Worm (Caenorhabditis elegans): Measurements from ENCODE around the gene cyp-37A1.
A peak's percentile ranks its signal among the peaks of the same experiment; 100 is the strongest.
"Not testable (repeated sequence)": the region's sequence is repeated elsewhere in the genome, so short reads cannot be mapped to it uniquely, and the experiment has no call there.

The cyp-37A1 gene

DNA sequence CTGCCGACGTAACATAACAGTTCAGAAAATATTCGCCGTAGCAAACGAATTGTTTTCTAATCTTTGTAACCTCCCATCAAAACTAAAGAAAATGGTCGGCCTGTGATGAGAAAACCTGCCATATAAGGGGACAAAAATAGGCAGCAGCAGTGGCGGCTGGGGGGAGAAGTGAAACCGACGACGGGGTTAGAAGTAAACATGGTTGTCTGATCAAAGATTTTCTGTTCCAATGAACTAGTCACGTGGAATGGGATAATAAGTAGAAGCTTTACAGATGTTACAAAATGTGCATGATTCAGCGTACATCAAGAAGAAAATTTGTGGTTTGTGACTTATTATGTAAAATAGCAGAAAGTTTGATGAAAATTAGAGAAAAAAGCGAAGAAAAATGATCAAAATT is 28.5 kb upstream of the cyp-37A1 start:
- TF ChIP-seq dao-5 (tag; optimal IDR thresholded peaks at IDR 0.05), result no peak
- no peak for TF ChIP-seq W03F9.2 (tag; optimal IDR thresholded peaks at IDR 0.05)
- TF ChIP-seq him-1 (tag; optimal IDR thresholded peaks at IDR 0.05), result no peak

DNA sequence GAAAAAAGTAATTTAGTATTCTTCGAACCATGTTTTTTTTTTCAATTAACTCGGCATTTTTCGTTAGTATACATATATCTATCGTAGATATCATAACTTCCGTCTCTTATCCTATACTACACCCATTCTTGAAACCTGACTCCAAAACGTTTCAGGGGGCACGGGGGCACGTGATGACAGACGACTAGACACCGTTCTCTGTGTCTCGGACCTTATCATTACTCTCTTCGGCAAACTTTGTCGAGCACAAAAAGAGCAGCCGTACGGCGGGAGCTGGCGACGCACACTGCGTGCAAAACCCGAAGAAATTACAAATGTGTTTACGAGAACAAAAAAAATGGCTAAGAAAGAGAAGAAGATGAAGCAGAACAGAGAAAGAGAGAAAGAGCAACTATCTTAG is 27.4 kb upstream of the cyp-37A1 start:
- TF ChIP-seq him-1 (tag; optimal IDR thresholded peaks at IDR 0.05), result peak; percentile 83
- TF ChIP-seq W03F9.2 (tag; optimal IDR thresholded peaks at IDR 0.05), result peak; percentile 33
- TF ChIP-seq dao-5 (tag; optimal IDR thresholded peaks at IDR 0.05), result no peak

DNA sequence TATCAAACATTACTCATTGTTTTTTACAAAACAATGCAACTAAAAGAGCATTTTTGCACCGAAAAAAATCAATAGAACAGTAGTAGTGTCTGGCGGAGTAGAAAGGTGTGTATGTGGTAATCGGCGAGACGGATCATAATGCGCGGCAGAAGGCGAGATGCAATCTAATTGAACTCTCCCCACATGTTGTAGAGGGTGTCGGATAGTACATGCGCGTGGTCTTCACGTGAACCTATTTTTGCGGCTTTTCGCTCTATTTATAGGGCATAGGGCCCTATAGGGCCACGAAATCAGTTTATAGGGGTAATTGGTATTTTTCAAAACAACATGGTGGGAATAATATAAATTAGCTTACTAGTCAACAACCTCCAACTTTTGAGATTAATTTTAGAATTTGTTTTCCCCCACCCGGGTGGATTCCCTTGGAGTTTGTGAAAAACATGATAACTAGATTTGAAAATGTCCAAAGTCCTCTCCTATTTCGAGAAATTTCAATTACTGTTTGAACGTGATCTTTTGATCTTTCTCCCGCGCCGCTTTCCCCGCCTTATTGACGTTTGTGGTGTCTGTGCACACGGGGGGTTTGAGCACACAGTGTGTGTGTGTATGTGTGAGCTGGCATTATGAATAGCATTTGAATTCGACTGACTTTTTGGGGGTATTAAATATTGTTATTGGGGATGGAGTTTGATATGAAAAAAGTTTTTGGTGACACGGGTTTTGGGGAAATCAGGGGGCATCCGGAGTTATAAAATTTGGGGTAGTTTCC is 26.3 kb upstream of the cyp-37A1 start:
- TF ChIP-seq him-1 (tag; optimal IDR thresholded peaks at IDR 0.05), result no peak

DNA sequence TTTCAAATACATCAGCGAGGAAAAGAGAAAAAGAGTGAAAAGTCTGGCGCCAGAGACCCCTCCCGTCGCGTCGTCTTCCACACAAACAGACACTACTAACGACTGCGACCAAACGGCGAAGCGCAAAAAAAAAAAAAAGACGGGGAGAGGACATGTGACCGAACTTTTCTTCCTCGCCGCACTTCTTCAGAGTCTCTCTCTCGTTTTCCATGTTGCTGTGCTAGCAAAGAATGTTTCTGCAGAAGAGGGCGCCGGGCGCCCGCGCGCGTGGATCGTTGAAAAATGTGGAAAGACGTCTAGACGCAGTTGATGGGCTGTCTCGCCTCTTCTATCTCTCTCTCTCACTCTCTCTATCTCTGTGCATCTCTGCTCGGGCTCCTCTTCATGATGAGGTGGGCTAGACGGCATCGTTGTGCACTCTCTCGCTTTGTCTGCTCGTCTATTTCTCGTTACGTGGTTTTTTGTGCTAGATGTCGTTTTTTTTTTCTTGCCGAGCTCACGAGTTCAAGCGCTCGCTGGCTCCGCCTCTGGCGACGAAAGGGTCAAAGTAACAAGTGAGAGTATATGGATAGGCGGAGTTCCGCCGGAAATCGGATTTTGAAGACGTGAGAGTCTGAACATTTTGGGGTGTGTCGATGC is 23.6 kb upstream of the cyp-37A1 start:
- TF ChIP-seq W03F9.2 (tag; optimal IDR thresholded peaks at IDR 0.05), result peak; percentile 39
- peak; percentile 91 for TF ChIP-seq him-1 (tag; optimal IDR thresholded peaks at IDR 0.05)
- peak; percentile 19 for TF ChIP-seq dao-5 (tag; optimal IDR thresholded peaks at IDR 0.05)

DNA sequence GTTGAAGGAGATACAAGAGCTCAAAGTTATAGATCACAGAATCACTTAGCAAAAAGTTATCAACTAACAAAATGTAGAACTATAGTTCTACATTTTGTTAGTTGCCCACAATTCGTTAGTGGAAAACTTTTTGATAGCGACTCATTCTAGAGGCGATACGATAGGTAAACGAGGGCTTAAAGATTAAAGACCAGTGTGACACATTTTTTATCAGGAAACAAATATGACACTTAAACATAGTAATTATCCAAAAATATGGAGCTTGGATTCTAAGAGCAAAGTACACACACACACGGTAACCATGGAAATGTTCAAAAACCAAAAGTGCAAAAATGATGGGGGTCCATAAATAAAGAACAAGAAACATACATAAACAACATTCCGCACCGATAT is 23.0 kb upstream of the cyp-37A1 start:
- TF ChIP-seq dao-5 (tag; optimal IDR thresholded peaks at IDR 0.05) (no peak), W03F9.2 (tag; optimal IDR thresholded peaks at IDR 0.05) (no peak), him-1 (tag; optimal IDR thresholded peaks at IDR 0.05) (no peak)

DNA sequence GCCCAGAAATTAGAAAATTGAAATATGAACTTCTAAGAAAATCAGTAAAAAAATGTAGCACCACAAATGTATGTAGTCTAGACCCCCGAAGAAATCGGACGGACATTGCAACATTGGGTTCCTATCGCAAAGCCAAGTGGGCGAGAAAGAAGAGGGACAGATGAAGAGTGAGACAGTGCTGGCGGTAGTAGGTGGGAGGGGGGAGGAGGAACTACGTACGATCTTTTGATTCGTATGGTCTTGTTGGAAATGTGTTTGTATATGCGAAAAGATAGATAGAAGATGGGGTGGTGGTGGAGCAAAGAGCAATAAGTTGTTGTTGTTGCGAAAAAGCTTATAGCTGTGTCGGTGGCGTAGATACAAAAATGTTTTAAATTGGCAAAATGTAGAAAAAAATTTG is 21.6 kb upstream of the cyp-37A1 start:
- no peak for TF ChIP-seq W03F9.2 (tag; optimal IDR thresholded peaks at IDR 0.05)
- TF ChIP-seq dao-5 (tag; optimal IDR thresholded peaks at IDR 0.05), result no peak
- no peak for TF ChIP-seq him-1 (tag; optimal IDR thresholded peaks at IDR 0.05)

DNA sequence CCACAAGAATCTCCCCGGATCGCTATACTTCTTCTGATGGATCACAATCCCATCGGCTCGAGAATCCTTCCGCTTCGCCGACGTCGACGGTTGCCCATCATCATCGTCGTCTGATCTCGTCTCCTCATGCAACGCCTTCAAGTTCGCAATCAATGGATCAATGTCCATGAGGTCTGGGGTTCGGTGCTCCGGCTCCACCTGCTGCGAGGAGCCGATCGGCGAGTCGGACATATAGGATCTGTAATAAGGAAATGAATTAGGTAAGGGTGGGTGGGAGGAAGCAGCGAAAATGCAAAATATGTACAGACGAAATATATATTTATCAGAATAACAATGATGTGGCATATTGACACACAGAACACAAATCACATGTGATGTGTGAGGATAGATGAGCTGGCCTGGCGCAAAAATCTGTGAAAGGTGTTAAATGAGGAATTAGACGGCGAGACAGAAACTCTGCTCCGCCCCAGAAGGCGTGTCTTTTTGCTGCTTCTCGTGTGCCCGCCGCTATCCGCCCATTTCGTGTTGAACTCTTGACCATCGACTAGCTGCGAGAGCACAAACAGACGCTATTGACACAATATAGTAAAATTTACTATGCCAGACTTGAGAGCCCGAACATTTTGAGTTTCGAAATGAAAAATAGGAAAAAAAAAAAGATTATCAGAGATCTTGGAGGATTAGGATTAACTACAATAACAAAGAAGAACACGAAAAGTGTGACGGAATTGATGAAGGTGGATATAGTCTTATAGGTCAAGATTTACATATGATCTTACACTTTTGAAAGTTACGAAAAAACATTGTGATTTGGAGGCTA is 20.9 kb upstream of the cyp-37A1 start:
- TF ChIP-seq dao-5 (tag; optimal IDR thresholded peaks at IDR 0.05) (no peak), him-1 (tag; optimal IDR thresholded peaks at IDR 0.05) (no peak), W03F9.2 (tag; optimal IDR thresholded peaks at IDR 0.05) (no peak)

DNA sequence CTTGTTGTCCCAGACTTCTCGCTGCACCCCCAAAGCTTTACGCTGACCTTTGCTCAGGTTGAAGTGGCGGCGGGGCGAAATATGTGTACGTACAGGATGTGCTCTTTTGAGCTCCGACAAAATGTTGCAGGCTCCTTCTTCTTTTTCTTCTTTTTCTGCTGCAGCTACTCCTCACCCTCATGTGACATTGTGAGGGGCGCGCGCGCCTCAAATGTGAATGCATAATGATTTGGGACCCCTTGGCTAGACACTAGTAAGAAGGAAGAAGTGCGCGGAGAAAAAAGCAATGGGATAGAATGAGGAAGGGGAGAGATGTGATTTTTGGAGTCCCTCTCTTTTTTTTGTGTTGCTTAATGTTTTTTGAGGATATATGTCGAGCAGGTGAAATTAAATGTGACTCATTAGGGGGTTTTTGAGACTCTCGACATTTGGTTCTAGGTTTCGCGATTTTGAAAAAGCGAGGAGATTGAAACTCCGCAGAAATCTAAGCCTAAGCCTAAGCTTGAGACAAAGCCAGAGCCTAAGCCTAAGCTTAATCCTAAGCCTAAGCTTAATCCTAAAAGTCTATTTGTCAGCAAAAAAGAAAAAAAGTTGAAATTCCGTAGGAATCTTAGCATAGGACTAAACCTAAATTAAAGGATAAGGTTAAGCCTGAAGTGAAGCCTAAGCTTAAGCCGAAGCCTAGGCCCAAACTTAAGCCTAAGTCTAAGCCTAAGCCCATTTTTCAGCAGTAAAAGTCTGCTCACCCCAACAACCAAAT is 20.1 kb upstream of the cyp-37A1 start:
- TF ChIP-seq W03F9.2 (tag; optimal IDR thresholded peaks at IDR 0.05) (no peak), dao-5 (tag; optimal IDR thresholded peaks at IDR 0.05) (no peak), him-1 (tag; optimal IDR thresholded peaks at IDR 0.05) (peak; percentile 55)

DNA sequence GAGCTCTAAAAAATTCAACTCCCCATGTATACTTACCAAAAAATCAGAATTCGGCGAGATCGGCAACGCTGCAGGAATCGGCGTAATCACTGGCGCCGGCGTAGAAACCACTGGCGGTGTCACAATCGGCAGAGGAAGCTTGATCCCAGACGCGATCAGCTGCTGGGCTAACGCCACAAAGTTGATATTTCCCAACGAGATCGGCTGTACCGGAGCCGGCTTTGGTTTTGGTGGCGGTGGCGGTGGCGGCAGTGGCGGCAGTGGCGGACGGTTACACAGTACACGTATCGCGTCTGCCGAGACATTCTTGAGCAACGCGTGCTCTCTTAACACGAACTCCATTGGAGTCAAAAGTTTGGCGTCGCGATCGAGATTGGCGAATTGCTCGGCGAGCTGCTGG is 17.8 kb upstream of the cyp-37A1 start:
- no peak for TF ChIP-seq dao-5 (tag; optimal IDR thresholded peaks at IDR 0.05)
- TF ChIP-seq him-1 (tag; optimal IDR thresholded peaks at IDR 0.05), result no peak
- no peak for TF ChIP-seq W03F9.2 (tag; optimal IDR thresholded peaks at IDR 0.05)

DNA sequence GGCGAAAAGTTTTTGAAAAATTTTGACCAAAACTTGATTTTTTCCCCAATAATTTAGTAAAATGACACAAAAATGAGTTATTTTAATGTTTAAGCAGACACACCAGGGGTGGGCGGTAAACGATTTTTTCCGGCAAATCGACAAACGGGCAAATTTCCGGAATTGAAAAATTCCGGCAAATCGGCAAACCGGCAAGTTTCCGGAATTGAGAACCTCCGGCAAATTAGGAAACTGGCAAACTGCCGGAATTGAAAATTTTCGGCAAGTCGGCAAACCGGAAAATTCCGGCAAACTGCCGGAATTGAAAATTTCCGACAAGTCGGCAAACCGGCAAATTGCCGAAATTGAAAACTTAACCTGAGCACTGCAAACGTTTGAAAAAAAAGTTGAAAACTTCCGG is 15.9 kb upstream of the cyp-37A1 start:
- TF ChIP-seq W03F9.2 (tag; optimal IDR thresholded peaks at IDR 0.05), result no peak
- peak; percentile 75 for TF ChIP-seq him-1 (tag; optimal IDR thresholded peaks at IDR 0.05)
- TF ChIP-seq dao-5 (tag; optimal IDR thresholded peaks at IDR 0.05), result no peak

DNA sequence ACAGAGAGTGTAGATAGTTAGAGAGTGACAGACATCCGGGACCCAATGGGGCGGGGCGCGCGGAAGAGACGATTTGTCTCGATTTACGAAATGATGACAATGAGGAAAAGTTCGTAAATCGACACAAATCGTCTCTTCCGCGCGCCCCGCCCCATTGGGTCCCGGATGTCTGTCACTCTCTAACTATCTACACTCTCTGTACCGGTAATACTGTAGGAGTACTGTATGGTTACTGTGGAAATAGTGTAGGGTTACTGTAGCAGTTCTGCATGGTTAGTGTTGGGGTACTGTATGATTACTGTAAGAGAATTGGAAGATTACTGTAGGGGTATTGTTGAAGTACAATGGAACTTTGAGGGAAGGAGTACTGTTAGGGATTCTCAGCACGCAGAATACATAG is 4.5 kb upstream of the cyp-37A1 start, which contains the start of gene F01D5.10:
Gene F01D5.10 (minus strand): TSS at position 101 of the 400 bp plus-strand sequence.
- TF ChIP-seq W03F9.2, dao-5, him-1 (tag; optimal IDR thresholded peaks at IDR 0.05): not testable (repeated sequence)

DNA sequence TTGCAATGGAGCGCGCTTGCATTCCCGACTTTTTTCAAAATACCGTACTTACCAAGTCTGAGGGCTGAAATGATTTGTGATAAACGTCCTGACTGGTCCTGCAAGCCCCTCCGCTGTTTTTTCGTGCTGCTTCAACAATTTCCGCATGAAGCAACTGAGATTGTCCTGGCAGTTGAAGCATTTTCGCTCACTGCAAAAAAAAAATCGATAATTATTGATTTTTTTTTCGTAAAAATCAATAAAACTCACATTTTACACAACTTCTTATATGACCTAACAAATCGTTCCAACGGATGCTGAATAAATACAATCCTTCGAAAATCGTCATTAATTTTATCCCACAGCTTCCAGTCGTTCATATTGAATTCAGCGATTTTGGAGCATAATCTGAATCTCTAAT is 2.1 kb upstream of the cyp-37A1 start:
- TF ChIP-seq W03F9.2 (tag; optimal IDR thresholded peaks at IDR 0.05), result no peak
- no peak for TF ChIP-seq dao-5 (tag; optimal IDR thresholded peaks at IDR 0.05)
- TF ChIP-seq him-1 (tag; optimal IDR thresholded peaks at IDR 0.05), result no peak

DNA sequence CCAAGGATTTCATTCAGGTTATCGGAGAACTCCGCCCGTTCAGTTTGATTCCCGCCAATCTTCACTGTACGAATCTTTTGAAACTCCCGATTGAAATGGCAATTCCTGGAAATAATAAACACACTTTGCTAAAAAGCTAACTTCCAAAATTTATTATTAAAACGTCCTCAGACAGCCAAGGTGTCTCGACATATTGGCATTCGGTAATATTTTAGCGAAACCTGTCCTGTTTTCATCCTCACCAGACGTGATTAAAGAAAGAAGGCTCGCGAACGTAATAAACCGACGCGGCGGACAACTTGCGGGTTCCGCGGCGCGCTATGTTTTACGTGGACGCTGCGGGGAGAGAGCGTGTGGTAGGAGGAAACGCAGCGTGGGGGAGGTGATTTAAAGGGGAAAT is 1.4 kb upstream of the cyp-37A1 start:
- TF ChIP-seq him-1 (tag; optimal IDR thresholded peaks at IDR 0.05) (no peak), W03F9.2 (tag; optimal IDR thresholded peaks at IDR 0.05) (peak; percentile 61), dao-5 (tag; optimal IDR thresholded peaks at IDR 0.05) (peak; percentile 45)
